Worm (Caenorhabditis elegans) whole organism, young adult: ENCODE results near the gene C02F12.5.

Experiments used
- B0336.3 ChIP-seq: fragments of 200-800 bp; sonication (Bioruptor generic); IDR thresholded peaks from 2 replicates; pipeline ENCODE4 v1.3.6; 2022; ENCODE audit warnings: missing genetic modification characterization, missing compliant biosample characterization
- C17E4.6 ChIP-seq: fragments of 200-800 bp; sonication (Bioruptor generic); IDR thresholded peaks from 2 replicates; pipeline ENCODE4 v1.3.6; 2022; ENCODE audit warnings: missing genetic modification reagents, missing genetic modification characterization, missing compliant biosample characterization
- F39B2.1 ChIP-seq: fragments of 200-800 bp; sonication (Bioruptor generic); IDR thresholded peaks from 2 replicates; pipeline ENCODE4 v1.3.6; 2022; ENCODE audit warnings: missing genetic modification reagents, missing genetic modification characterization, missing compliant biosample characterization
- F52B5.7 ChIP-seq: sonication (generic microtip); optimal IDR thresholded peaks from 2 replicates; lab custom pipeline; 2016; ENCODE audit warnings: mild to moderate bottlenecking, missing genetic modification characterization, missing compliant biosample characterization
- F55B11.4 ChIP-seq: sonication (generic microtip); optimal IDR thresholded peaks from 2 replicates; lab custom pipeline; 2016; ENCODE audit warnings: missing compliant biosample characterization, missing genetic modification characterization, borderline replicate concordance; ENCODE audit not compliant: insufficient read depth
- K12H6.12 ChIP-seq: fragments of 200-800 bp; sonication (Bioruptor generic); optimal IDR thresholded peaks from 2 replicates; lab custom pipeline; 2018; ENCODE audit warnings: mild to moderate bottlenecking, missing genetic modification characterization, missing compliant biosample characterization
- T26A5.8 ChIP-seq: sonication (generic microtip); optimal IDR thresholded peaks from 2 replicates; lab custom pipeline; 2016; ENCODE audit warnings: missing genetic modification characterization, missing compliant biosample characterization
- Y53F4B.3 ChIP-seq: fragments of 200-800 bp; sonication (Bioruptor generic); IDR thresholded peaks from 2 replicates; pipeline ENCODE4 v1.3.6; 2022; ENCODE audit warnings: missing genetic modification reagents, missing genetic modification characterization, missing compliant biosample characterization
- Y67H2A.10 ChIP-seq: fragments of 200-800 bp; sonication (Bioruptor generic); conservative IDR thresholded peaks from 2 replicates; pipeline ENCODE4 v1.3.6; 2022; ENCODE audit warnings: missing genetic modification reagents, missing genetic modification characterization, missing compliant biosample characterization
- ZK185.1 ChIP-seq: sonication (generic microtip); optimal IDR thresholded peaks from 2 replicates; lab custom pipeline; 2016; ENCODE audit warnings: mild to moderate bottlenecking, missing genetic modification characterization, missing compliant biosample characterization; ENCODE audit not compliant: poor library complexity, severe bottlenecking
- akir-1 ChIP-seq: fragments of 200-800 bp; sonication (Bioruptor generic); optimal IDR thresholded peaks from 2 replicates; lab custom pipeline; 2018; ENCODE audit warnings: mild to moderate bottlenecking, missing genetic modification characterization, moderate library complexity, missing compliant biosample characterization
- attf-3 ChIP-seq: fragments of 200-800 bp; sonication (Bioruptor generic); conservative IDR thresholded peaks from 2 replicates; pipeline ENCODE4 v1.3.6; 2022; ENCODE audit warnings: missing genetic modification reagents, missing genetic modification characterization, missing compliant biosample characterization
- attf-6 ChIP-seq: fragments of 200-800 bp; sonication (Bioruptor generic); IDR thresholded peaks from 2 replicates; pipeline ENCODE4 v1.3.6; 2022; ENCODE audit warnings: missing genetic modification reagents, missing genetic modification characterization, missing compliant biosample characterization
- bed-2 ChIP-seq: fragments of 200-800 bp; sonication (Bioruptor generic); IDR thresholded peaks from 2 replicates; pipeline ENCODE4 v1.3.6; 2022; ENCODE audit warnings: missing genetic modification reagents, missing genetic modification characterization, missing compliant biosample characterization
- cebp-1 ChIP-seq, 2 experiments: fragments of 200-800 bp in 1 of 2; sonication (Bioruptor generic) in 1 of 2; sonication (generic microtip) in 1 of 2; IDR thresholded peaks in 1 of 2; optimal IDR thresholded peaks in 1 of 2; 2 replicates each; pipeline versions ENCODE4 v1.3.6 to Lab custom; 2017 to 2022; ENCODE audit warnings: missing compliant biosample characterization in 2 of 2, missing genetic modification characterization in 2 of 2, mild to moderate bottlenecking in 1 of 2, missing genetic modification reagents in 1 of 2, moderate library complexity in 1 of 2
- dox-1 ChIP-seq: fragments of 200-800 bp; sonication (Bioruptor generic); IDR thresholded peaks from 2 replicates; pipeline ENCODE4 v1.3.6; 2022; ENCODE audit warnings: missing genetic modification reagents, missing genetic modification characterization, missing compliant biosample characterization
- dpl-1 ChIP-seq: fragments of 150-350 bp; optimal IDR thresholded peaks from 2 replicates; lab custom pipeline; 2014; ENCODE audit warnings: missing biosample characterization, missing genetic modification reagents, missing genetic modification characterization
- efl-1 ChIP-seq: fragments of 150-350 bp; optimal IDR thresholded peaks from 2 replicates; lab custom pipeline; 2014; ENCODE audit warnings: missing biosample characterization, missing genetic modification reagents, missing genetic modification characterization
- egl-18 ChIP-seq: fragments of 200-800 bp; sonication (Bioruptor generic); IDR thresholded peaks from 2 replicates; pipeline ENCODE4 v1.3.6; 2022; ENCODE audit warnings: missing genetic modification reagents, missing genetic modification characterization, missing compliant biosample characterization
- egl-44 ChIP-seq: fragments of 200-800 bp; sonication (Bioruptor generic); IDR thresholded peaks from 2 replicates; pipeline ENCODE4 v1.3.6; 2022; ENCODE audit warnings: missing genetic modification reagents, missing genetic modification characterization, missing compliant biosample characterization
- ekl-4 ChIP-seq: fragments of 200-800 bp; sonication (Bioruptor generic); IDR thresholded peaks from 2 replicates; pipeline ENCODE4 v1.3.6; 2022; ENCODE audit warnings: missing genetic modification reagents, missing genetic modification characterization, missing compliant biosample characterization
- gei-17 ChIP-seq: fragments of 200-800 bp; sonication (Bioruptor generic); optimal IDR thresholded peaks from 2 replicates; lab custom pipeline; 2018; ENCODE audit warnings: mild to moderate bottlenecking, missing genetic modification characterization, missing compliant biosample characterization
- hlh-26 ChIP-seq: fragments of 200-800 bp; sonication (Bioruptor generic); conservative IDR thresholded peaks from 2 replicates; pipeline ENCODE4 v1.3.6; 2022; ENCODE audit warnings: missing genetic modification reagents, missing genetic modification characterization, missing compliant biosample characterization
- hmg-1.2 ChIP-seq: fragments of 200-800 bp; sonication (Bioruptor generic); IDR thresholded peaks from 2 replicates; pipeline ENCODE4 v1.3.6; 2022; ENCODE audit warnings: missing genetic modification reagents, missing genetic modification characterization, missing compliant biosample characterization
- hmg-20 ChIP-seq: fragments of 200-800 bp; sonication (Bioruptor generic); IDR thresholded peaks from 2 replicates; pipeline ENCODE4 v1.3.6; 2022; ENCODE audit warnings: missing genetic modification reagents, missing genetic modification characterization, missing compliant biosample characterization
- hrde-1 ChIP-seq: sonication (generic microtip); optimal IDR thresholded peaks from 2 replicates; lab custom pipeline; 2016; ENCODE audit warnings: missing genetic modification characterization, mild to moderate bottlenecking, missing compliant biosample characterization, moderate library complexity, missing genotype, missing genetic modification reagents, borderline replicate concordance
- hsf-1 ChIP-seq: fragments of 200-800 bp; sonication (Bioruptor generic); IDR thresholded peaks from 2 replicates; pipeline ENCODE4 v1.3.6; 2022; ENCODE audit warnings: missing genetic modification reagents, missing genetic modification characterization, missing compliant biosample characterization
- lag-1 ChIP-seq: fragments of 200-800 bp; sonication (Bioruptor generic); IDR thresholded peaks from 2 replicates; pipeline ENCODE4 v1.3.6; 2022; ENCODE audit warnings: missing genetic modification reagents, missing genetic modification characterization, missing compliant biosample characterization
- let-526 ChIP-seq: fragments of 200-800 bp; sonication (Bioruptor generic); IDR thresholded peaks from 2 replicates; pipeline ENCODE4 v1.3.6; 2022; ENCODE audit warnings: missing genetic modification reagents, missing genetic modification characterization, missing compliant biosample characterization
- madf-3 ChIP-seq: fragments of 200-800 bp; sonication (Bioruptor generic); IDR thresholded peaks from 2 replicates; pipeline ENCODE4 v1.3.6; 2022; ENCODE audit warnings: missing genetic modification reagents, missing genetic modification characterization, missing compliant biosample characterization
- madf-6 ChIP-seq: fragments of 200-800 bp; sonication (Bioruptor generic); IDR thresholded peaks from 2 replicates; pipeline ENCODE4 v1.3.6; 2022; ENCODE audit warnings: missing genetic modification reagents, missing genetic modification characterization, missing compliant biosample characterization
- madf-8 ChIP-seq: fragments of 200-800 bp; sonication (Bioruptor generic); conservative IDR thresholded peaks from 2 replicates; pipeline ENCODE4 v1.3.6; 2022; ENCODE audit warnings: missing genetic modification reagents, missing genetic modification characterization, missing compliant biosample characterization
- mes-4 ChIP-seq: sonication (generic microtip); optimal IDR thresholded peaks from 2 replicates; lab custom pipeline; 2016; ENCODE audit warnings: missing genotype, missing genetic modification characterization, missing compliant biosample characterization
- nfya-2 ChIP-seq: fragments of 200-800 bp; sonication (Bioruptor generic); IDR thresholded peaks from 2 replicates; pipeline ENCODE4 v1.3.6; 2022; ENCODE audit warnings: missing genetic modification reagents, missing genetic modification characterization, missing compliant biosample characterization
- nhr-120 ChIP-seq: fragments of 200-800 bp; sonication (Bioruptor generic); IDR thresholded peaks from 2 replicates; pipeline ENCODE4 v1.3.6; 2022; ENCODE audit warnings: missing genetic modification characterization, missing compliant biosample characterization
- nhr-27 ChIP-seq: fragments of 200-800 bp; sonication (Bioruptor generic); optimal IDR thresholded peaks from 2 replicates; lab custom pipeline; 2018; ENCODE audit warnings: mild to moderate bottlenecking, missing genetic modification characterization, moderate library complexity, missing compliant biosample characterization
- nhr-80 ChIP-seq: sonication (generic microtip); optimal IDR thresholded peaks from 2 replicates; lab custom pipeline; 2016; ENCODE audit warnings: missing genetic modification characterization, missing compliant biosample characterization
- pha-4 ChIP-seq: fragments of 150-350 bp; sonication (generic microtip); optimal IDR thresholded peaks from 2 replicates; lab custom pipeline; 2014; ENCODE audit warnings: missing biosample characterization, missing genetic modification reagents, missing genetic modification characterization
- repo-1 ChIP-seq: sonication (generic microtip); optimal IDR thresholded peaks from 2 replicates; lab custom pipeline; 2017; ENCODE audit warnings: mild to moderate bottlenecking, missing genetic modification characterization, missing compliant biosample characterization
- sea-2 ChIP-seq: fragments of 200-800 bp; sonication (Bioruptor generic); IDR thresholded peaks from 2 replicates; pipeline ENCODE4 v1.3.6; 2022; ENCODE audit warnings: missing genetic modification characterization, missing compliant biosample characterization
- somi-1 ChIP-seq: fragments of 200-800 bp; sonication (Bioruptor generic); optimal IDR thresholded peaks from 2 replicates; lab custom pipeline; 2018; ENCODE audit warnings: mild to moderate bottlenecking, missing genetic modification characterization, missing compliant biosample characterization
- tbx-9 ChIP-seq: sonication (generic microtip); optimal IDR thresholded peaks from 2 replicates; lab custom pipeline; 2016; ENCODE audit warnings: borderline replicate concordance, missing genetic modification characterization, inconsistent platforms, missing compliant biosample characterization
- unc-62 ChIP-seq: fragments of 150-350 bp; optimal IDR thresholded peaks from 2 replicates; lab custom pipeline; 2014; ENCODE audit warnings: missing biosample characterization, missing genetic modification reagents, missing genetic modification characterization
- zfh-2 ChIP-seq: fragments of 200-800 bp; sonication (Bioruptor generic); conservative IDR thresholded peaks from 2 replicates; pipeline ENCODE4 v1.3.6; 2022; ENCODE audit warnings: missing genetic modification reagents, missing genetic modification characterization, missing compliant biosample characterization
- zim-3 ChIP-seq: sonication (generic microtip); optimal IDR thresholded peaks from 2 replicates; lab custom pipeline; 2017; ENCODE audit warnings: mild to moderate bottlenecking, missing genetic modification characterization, moderate library complexity, missing compliant biosample characterization
- ztf-25 ChIP-seq: fragments of 200-800 bp; sonication (Bioruptor generic); IDR thresholded peaks from 2 replicates; pipeline ENCODE4 v1.3.6; 2022; ENCODE audit warnings: missing genetic modification reagents, missing genetic modification characterization, missing compliant biosample characterization
- ztf-28 ChIP-seq: fragments of 200-800 bp; sonication (Bioruptor generic); IDR thresholded peaks from 2 replicates; pipeline ENCODE4 v1.3.6; 2022; ENCODE audit warnings: missing genetic modification reagents, missing genetic modification characterization, missing compliant biosample characterization
- ztf-6 ChIP-seq: fragments of 200-800 bp; sonication (Bioruptor generic); IDR thresholded peaks from 2 replicates; pipeline ENCODE4 v1.3.6; 2022; ENCODE audit warnings: missing genetic modification reagents, missing genetic modification characterization, missing compliant biosample characterization

C02F12.5 gene

ce11 chrX:3631550-3631949 is 40.3 kb downstream of the C02F12.5 start (continued):
- no peak; the same call in none of the 2 replicates for TF ChIP-seq hsf-1 (GFP tag; lab: Robert Waterston, UW)
- no peak for TF ChIP-seq ztf-6 (GFP tag; lab: Robert Waterston, UW)
- no peak for TF ChIP-seq cebp-1 (GFP tag; IDR thresholded peaks at IDR 0.05; lab: Robert Waterston, UW)
- no peak for TF ChIP-seq cebp-1 (tag; optimal IDR thresholded peaks at IDR 0.05; lab: Kevin White, UChicago)
- TF ChIP-seq akir-1 = no peak
- no peak for TF ChIP-seq Y67H2A.10
- TF ChIP-seq hrde-1 (tag; lab: Kevin White, UChicago) = no peak
- no peak for TF ChIP-seq dpl-1 (GFP tag; lab: Kevin White, UChicago)
- no peak for TF ChIP-seq somi-1 (GFP tag; lab: Kevin White, UChicago)
- no peak for TF ChIP-seq F52B5.7 (tag; lab: Kevin White, UChicago)
- TF ChIP-seq C17E4.6 (GFP tag; lab: Robert Waterston, UW) = no peak
- TF ChIP-seq bed-2 = peak; percentile 82; the same call in 1 of the 2 replicates
- no peak for TF ChIP-seq ZK185.1 (tag; lab: Kevin White, UChicago)
- TF ChIP-seq egl-44 = peak; percentile 77; the same call in 1 of the 2 replicates
- TF ChIP-seq attf-3 (GFP tag; lab: Robert Waterston, UW) = 0 out of 2 replicates have a peak, but pooled peaks have one; percentile 39
- TF ChIP-seq efl-1 (GFP tag; lab: Kevin White, UChicago) = no peak
- no peak; the same call in 1 of the 2 replicates for TF ChIP-seq F39B2.1 (GFP tag; lab: Robert Waterston, UW)
- 0 out of 2 replicates have a peak, but pooled peaks have one; percentile 15 for TF ChIP-seq egl-18 (GFP tag; lab: Robert Waterston, UW)
- TF ChIP-seq ekl-4 (GFP tag; lab: Robert Waterston, UW) = peak; percentile 74; the same call in 1 of the 2 replicates
- TF ChIP-seq tbx-9 (tag; lab: Kevin White, UChicago) = no peak
- TF ChIP-seq nhr-80 (tag; lab: Kevin White, UChicago) = no peak
- TF ChIP-seq nhr-120 (GFP tag; lab: Robert Waterston, UW) = 0 out of 2 replicates have a peak, but pooled peaks have one; percentile 33
- peak; percentile 72 for TF ChIP-seq unc-62 (GFP tag; lab: Kevin White, UChicago)
- no peak for TF ChIP-seq madf-8
- no peak for TF ChIP-seq pha-4 (tag; lab: Kevin White, UChicago)
- 0 out of 2 replicates have a peak, but pooled peaks have one; percentile 40 for TF ChIP-seq let-526
- no peak for TF ChIP-seq B0336.3
- no peak for TF ChIP-seq mes-4 (tag; lab: Kevin White, UChicago)
- 0 out of 2 replicates have a peak, but pooled peaks have one; percentile 13 for TF ChIP-seq nfya-2
- TF ChIP-seq gei-17 (GFP tag; lab: Kevin White, UChicago) = no peak
- TF ChIP-seq ztf-28 = 0 out of 2 replicates have a peak, but pooled peaks have one; percentile 26
- TF ChIP-seq repo-1 (tag; lab: Kevin White, UChicago) = no peak
- TF ChIP-seq Y53F4B.3 (GFP tag; lab: Robert Waterston, UW) = no peak
- peak; percentile 33; the same call in 1 of the 2 replicates for TF ChIP-seq hmg-20 (GFP tag; lab: Robert Waterston, UW)
- peak; percentile 59; the same call in 1 of the 2 replicates for TF ChIP-seq dox-1 (GFP tag; lab: Robert Waterston, UW)
- TF ChIP-seq attf-6 (GFP tag; lab: Robert Waterston, UW) = no peak
- no peak for TF ChIP-seq madf-6 (GFP tag; lab: Robert Waterston, UW)
- TF ChIP-seq K12H6.12 (tag; lab: Kevin White, UChicago) = no peak
- TF ChIP-seq ztf-25 (GFP tag; lab: Robert Waterston, UW) = peak; percentile 63; the same call in 1 of the 2 replicates
- no peak for TF ChIP-seq T26A5.8 (tag; lab: Kevin White, UChicago)
- TF ChIP-seq hmg-1.2 (GFP tag; lab: Robert Waterston, UW) = no peak
- TF ChIP-seq zfh-2 (GFP tag; lab: Robert Waterston, UW) = no peak
- TF ChIP-seq zim-3 = peak; percentile 42
- no peak for TF ChIP-seq hlh-26 (GFP tag; lab: Robert Waterston, UW)
- peak; percentile 63; the same call in 1 of the 2 replicates for TF ChIP-seq sea-2 (GFP tag; lab: Robert Waterston, UW)
- TF ChIP-seq lag-1 = no peak
- no peak for TF ChIP-seq F55B11.4 (tag; lab: Kevin White, UChicago)
- peak; percentile 39; the same call in 1 of the 2 replicates for TF ChIP-seq madf-3 (GFP tag; lab: Robert Waterston, UW)
- no peak for TF ChIP-seq nhr-27 (tag; lab: Kevin White, UChicago)
